Worm (Caenorhabditis elegans) whole organism, early embryonic: Measurements from ENCODE around the gene aagr-1.

Experiments used
- B0310.2 ChIP-seq: sonication (generic microtip); optimal IDR thresholded peaks from 2 replicates; lab custom pipeline; 2016; ENCODE audit warnings: mild to moderate bottlenecking, missing genetic modification characterization, missing compliant biosample characterization
- ama-1 ChIP-seq: fragments of 150-350 bp; optimal IDR thresholded peaks from 2 replicates; lab custom pipeline; 2014
- ceh-13 ChIP-seq: fragments of 200-800 bp; sonication (Bioruptor generic); optimal IDR thresholded peaks from 2 replicates; lab custom pipeline; 2018; ENCODE audit warnings: mild to moderate bottlenecking, missing genetic modification characterization, missing compliant biosample characterization
- ets-7 ChIP-seq: sonication (generic microtip); optimal IDR thresholded peaks from 2 replicates; lab custom pipeline; 2016; ENCODE audit warnings: missing genotype, missing genetic modification characterization, missing compliant biosample characterization
- hmg-4 ChIP-seq: fragments of 200-800 bp; sonication (Bioruptor generic); optimal IDR thresholded peaks from 2 replicates; lab custom pipeline; 2018; ENCODE audit warnings: mild to moderate bottlenecking, missing genetic modification characterization, missing compliant biosample characterization
- sea-1 ChIP-seq: fragments of 200-800 bp; sonication (Bioruptor generic); conservative IDR thresholded peaks from 2 replicates; pipeline ENCODE4 v1.3.6; 2022; ENCODE audit warnings: missing genetic modification characterization, missing compliant biosample characterization
- tbx-11 ChIP-seq: fragments of 200-800 bp; sonication (Bioruptor generic); IDR thresholded peaks from 2 replicates; pipeline ENCODE4 v1.3.6; 2022; ENCODE audit warnings: missing genetic modification characterization, missing compliant biosample characterization
- tbx-37 ChIP-seq: fragments of 200-800 bp; sonication (Bioruptor generic); conservative IDR thresholded peaks from 2 replicates; pipeline ENCODE4 v1.3.6; 2022; ENCODE audit warnings: missing genetic modification reagents, missing genetic modification characterization, missing compliant biosample characterization
- tra-4 ChIP-seq: sonication (generic microtip); optimal IDR thresholded peaks from 2 replicates; lab custom pipeline; 2017; ENCODE audit warnings: missing genetic modification characterization, missing compliant biosample characterization

DNA sequence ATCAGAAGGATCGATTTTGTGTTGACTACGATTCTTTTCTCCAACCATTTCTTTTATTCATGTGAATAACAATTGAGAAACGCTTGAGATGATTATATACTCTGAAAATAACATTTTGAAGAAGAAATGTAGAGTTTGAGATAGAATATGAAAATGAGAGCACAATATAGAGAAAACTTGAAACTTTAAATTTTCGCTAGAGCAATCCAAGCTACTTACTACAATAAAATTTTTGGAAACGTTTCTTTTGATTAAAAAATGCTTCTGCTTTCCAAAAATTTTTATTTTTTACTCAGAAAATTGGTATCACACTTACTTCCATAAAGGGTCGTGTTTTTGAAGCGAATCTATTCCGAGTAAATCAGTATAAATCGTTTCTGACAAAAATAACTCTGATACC, 54.6 kb downstream of the aagr-1 start, which contains the start of gene M116.5:
- TF ChIP-seq tra-4 (tag; lab: Kevin White, UChicago), result no peak
- no peak for TF ChIP-seq hmg-4 (GFP tag; lab: Kevin White, UChicago)
- TF ChIP-seq ama-1 (lab: Kevin White, UChicago), result no peak
- TF ChIP-seq B0310.2 (tag; lab: Kevin White, UChicago), result no peak
- TF ChIP-seq sea-1 (GFP tag; lab: Robert Waterston, UW), result no peak
- no peak for TF ChIP-seq tbx-37
- TF ChIP-seq ceh-13, result no peak
- TF ChIP-seq ets-7 (tag; lab: Kevin White, UChicago), result no peak
- TF ChIP-seq tbx-11, result no peak
